Worm (Caenorhabditis elegans) whole organism, L4 larva: ENCODE results near the gene F42A9.17.

Experiments
- D1046.2 ChIP-seq: fragments of 200-800 bp; sonication (Bioruptor generic); IDR thresholded peaks from 2 replicates; pipeline ENCODE4 v1.3.6; 2022; ENCODE audit warnings: missing genetic modification characterization, missing compliant biosample characterization
- F10B5.3 ChIP-seq: sonication (generic microtip); optimal IDR thresholded peaks from 2 replicates; lab custom pipeline; 2016; ENCODE audit warnings: mild to moderate bottlenecking, missing genetic modification characterization, missing compliant biosample characterization
- T26A8.4 ChIP-seq: fragments of 200-800 bp; sonication (Bioruptor generic); IDR thresholded peaks from 2 replicates; pipeline ENCODE4 v1.3.6; 2022; ENCODE audit warnings: missing genetic modification characterization, missing compliant biosample characterization
- Y48G9A.11 ChIP-seq: fragments of 200-800 bp; sonication (Bioruptor generic); IDR thresholded peaks from 2 replicates; pipeline ENCODE4 v1.3.6; 2022; ENCODE audit warnings: missing genetic modification reagents, missing genetic modification characterization, missing compliant biosample characterization
- Y5F2A.4 ChIP-seq: fragments of 200-800 bp; sonication (Bioruptor generic); optimal IDR thresholded peaks from 2 replicates; lab custom pipeline; 2018; ENCODE audit warnings: mild to moderate bottlenecking, missing genetic modification characterization, missing compliant biosample characterization
- ZK337.2 ChIP-seq: fragments of 200-800 bp; sonication (Bioruptor generic); IDR thresholded peaks from 2 replicates; pipeline ENCODE4 v1.3.6; 2022; ENCODE audit warnings: missing genetic modification reagents, missing genetic modification characterization, missing compliant biosample characterization
- ZK546.5 ChIP-seq, 2 experiments: sonication (generic microtip); optimal IDR thresholded peaks; 2 replicates each; lab custom pipeline; 2017; ENCODE audit warnings: missing biosample characterization in 2 of 2, missing genetic modification characterization in 2 of 2
- aha-1 ChIP-seq: fragments of 150-350 bp; peaks from one replicate; lab custom pipeline; 2014; ENCODE audit warnings: missing biosample characterization, missing genetic modification characterization
- ama-1 ChIP-seq: fragments of 150-350 bp; optimal IDR thresholded peaks from 2 replicates; lab custom pipeline; 2014; ENCODE audit warnings: inconsistent platforms, mixed read lengths
- ceh-20 ChIP-seq: fragments of 200-800 bp; sonication (Bioruptor generic); IDR thresholded peaks from 2 replicates; pipeline ENCODE4 v1.3.6; 2022; ENCODE audit warnings: missing genetic modification reagents, missing genetic modification characterization, missing compliant biosample characterization
- ceh-28 ChIP-seq: fragments of 150-350 bp; optimal IDR thresholded peaks from 2 replicates; lab custom pipeline; 2014; ENCODE audit warnings: missing biosample characterization, missing genetic modification reagents, missing genetic modification characterization
- ceh-32 ChIP-seq: sonication (generic microtip); optimal IDR thresholded peaks from 2 replicates; lab custom pipeline; 2016; ENCODE audit warnings: mild to moderate bottlenecking, missing genetic modification characterization, missing compliant biosample characterization; ENCODE audit not compliant: poor library complexity
- ceh-44 ChIP-seq: fragments of 200-800 bp; sonication (Bioruptor generic); IDR thresholded peaks from 2 replicates; pipeline ENCODE4 v1.3.6; 2022; ENCODE audit warnings: missing genetic modification reagents, missing genetic modification characterization, missing compliant biosample characterization
- ceh-62 ChIP-seq: sonication (generic microtip); optimal IDR thresholded peaks from 2 replicates; lab custom pipeline; 2017; ENCODE audit warnings: missing biosample characterization, missing genetic modification characterization
- ceh-82 ChIP-seq: sonication (generic microtip); optimal IDR thresholded peaks from 2 replicates; lab custom pipeline; 2017; ENCODE audit warnings: missing biosample characterization, missing genetic modification characterization
- daf-12 ChIP-seq: fragments of 150-350 bp; optimal IDR thresholded peaks from 2 replicates; lab custom pipeline; 2014; ENCODE audit warnings: missing biosample characterization, missing genetic modification reagents, missing genetic modification characterization
- daf-16 ChIP-seq, 3 experiments: sonication (generic microtip); optimal IDR thresholded peaks; 2 replicates each; lab custom pipeline; 2016 to 2017; ENCODE audit warnings: missing genetic modification characterization in 3 of 3, missing genetic modification reagents in 3 of 3, mild to moderate bottlenecking in 2 of 3, missing compliant biosample characterization in 2 of 3, missing biosample characterization in 1 of 3, moderate library complexity in 1 of 3
- dmd-6 ChIP-seq: fragments of 200-800 bp; sonication (Bioruptor generic); IDR thresholded peaks from 2 replicates; pipeline ENCODE4 v1.3.6; 2022; ENCODE audit warnings: missing genetic modification reagents, missing genetic modification characterization, missing compliant biosample characterization
- dmd-9 ChIP-seq: fragments of 200-800 bp; sonication (Bioruptor generic); IDR thresholded peaks from 2 replicates; pipeline ENCODE4 v1.3.6; 2022; ENCODE audit warnings: missing genetic modification reagents, missing genetic modification characterization, missing compliant biosample characterization
- dve-1 ChIP-seq: sonication (generic microtip); optimal IDR thresholded peaks from 2 replicates; lab custom pipeline; 2017; ENCODE audit warnings: antibody characterized with exemption, mild to moderate bottlenecking, missing genetic modification characterization, missing compliant biosample characterization; ENCODE audit not compliant: insufficient read depth
- gei-8 ChIP-seq: fragments of 200-800 bp; sonication (Bioruptor generic); optimal IDR thresholded peaks from 2 replicates; lab custom pipeline; 2018; ENCODE audit warnings: mild to moderate bottlenecking, missing genetic modification characterization, missing compliant biosample characterization
- hlh-11 ChIP-seq: fragments of 200-800 bp; sonication (Bioruptor generic); optimal IDR thresholded peaks from 2 replicates; lab custom pipeline; 2018; ENCODE audit warnings: mild to moderate bottlenecking, missing genetic modification characterization, missing compliant biosample characterization
- hmg-1.1 ChIP-seq: fragments of 200-800 bp; sonication (Bioruptor generic); IDR thresholded peaks from 2 replicates; pipeline ENCODE4 v1.3.6; 2022; ENCODE audit warnings: missing genetic modification reagents, missing genetic modification characterization, missing compliant biosample characterization
- jun-1 ChIP-seq: fragments of 150-350 bp; optimal IDR thresholded peaks from 2 replicates; lab custom pipeline; 2014; ENCODE audit warnings: missing biosample characterization, missing genetic modification reagents, missing genetic modification characterization
- lim-7 ChIP-seq: fragments of 200-800 bp; sonication (Bioruptor generic); IDR thresholded peaks from 2 replicates; pipeline ENCODE4 v1.3.6; 2022; ENCODE audit warnings: missing genetic modification characterization, missing compliant biosample characterization
- lin-1 ChIP-seq: fragments of 200-800 bp; sonication (Bioruptor generic); IDR thresholded peaks from 2 replicates; pipeline ENCODE4 v1.3.6; 2022; ENCODE audit warnings: missing genetic modification reagents, missing genetic modification characterization, missing compliant biosample characterization
- lin-13 ChIP-seq: fragments of 150-350 bp; optimal IDR thresholded peaks from 2 replicates; lab custom pipeline; 2014; ENCODE audit warnings: missing biosample characterization, missing genetic modification reagents, missing genetic modification characterization
- lir-3 ChIP-seq: sonication (generic microtip); optimal IDR thresholded peaks from 2 replicates; lab custom pipeline; 2016; ENCODE audit warnings: mild to moderate bottlenecking, missing genetic modification characterization, missing compliant biosample characterization
- mdl-1 ChIP-seq, 2 experiments: fragments of 150-350 bp in 1 of 2; sonication (generic microtip) in 1 of 2; optimal IDR thresholded peaks; 2 replicates each; lab custom pipeline; 2014 to 2017; ENCODE audit warnings: missing biosample characterization in 2 of 2, missing genetic modification characterization in 2 of 2
- mxl-3 ChIP-seq: fragments of 200-800 bp; sonication (Bioruptor generic); optimal IDR thresholded peaks from 2 replicates; lab custom pipeline; 2018; ENCODE audit warnings: mild to moderate bottlenecking, missing genetic modification characterization, missing compliant biosample characterization
- nhr-10 ChIP-seq: fragments of 150-350 bp; optimal IDR thresholded peaks from 2 replicates; lab custom pipeline; 2014; ENCODE audit warnings: missing biosample characterization, missing genetic modification characterization
- nhr-102 ChIP-seq: sonication (generic microtip); optimal IDR thresholded peaks from 2 replicates; lab custom pipeline; 2016; ENCODE audit warnings: mild to moderate bottlenecking, missing genetic modification characterization, moderate library complexity, missing compliant biosample characterization
- nhr-237 ChIP-seq: sonication (generic microtip); optimal IDR thresholded peaks from 2 replicates; lab custom pipeline; 2017; ENCODE audit warnings: missing biosample characterization, missing genetic modification characterization
- nhr-28 ChIP-seq: fragments of 150-350 bp; optimal IDR thresholded peaks from 2 replicates; lab custom pipeline; 2014; ENCODE audit warnings: missing biosample characterization, missing genetic modification characterization
- nhr-41 ChIP-seq: fragments of 200-800 bp; sonication (Bioruptor generic); IDR thresholded peaks from 2 replicates; pipeline ENCODE4 v1.3.6; 2022; ENCODE audit warnings: missing genetic modification reagents, missing genetic modification characterization, missing compliant biosample characterization
- nhr-76 ChIP-seq: fragments of 150-350 bp; optimal IDR thresholded peaks from 2 replicates; lab custom pipeline; 2014; ENCODE audit warnings: missing biosample characterization, missing genetic modification characterization
- nhr-77 ChIP-seq: fragments of 150-350 bp; optimal IDR thresholded peaks from 2 replicates; lab custom pipeline; 2014; ENCODE audit warnings: missing biosample characterization, missing genetic modification characterization
- pha-4 ChIP-seq, 2 experiments: fragments of 150-350 bp in 1 of 2; fragments of 200-800 bp in 1 of 2; sonication (Bioruptor generic) in 1 of 2; IDR thresholded peaks in 1 of 2; optimal IDR thresholded peaks in 1 of 2; 2 replicates each; pipeline versions ENCODE4 v1.3.6 to Lab custom; 2014 to 2022; ENCODE audit warnings: missing genetic modification characterization in 2 of 2, missing genetic modification reagents in 2 of 2, missing biosample characterization in 1 of 2, missing compliant biosample characterization in 1 of 2
- php-3 ChIP-seq: fragments of 200-800 bp; sonication (Bioruptor generic); IDR thresholded peaks from 2 replicates; pipeline ENCODE4 v1.3.6; 2022; ENCODE audit warnings: missing genetic modification reagents, missing genetic modification characterization, missing compliant biosample characterization
- pqm-1 ChIP-seq: sonication (generic microtip); optimal IDR thresholded peaks from 2 replicates; lab custom pipeline; 2017; ENCODE audit warnings: missing biosample characterization, missing genetic modification characterization
- skn-1 ChIP-seq: fragments of 150-350 bp; optimal IDR thresholded peaks from 2 replicates; lab custom pipeline; 2014; ENCODE audit warnings: missing biosample characterization, missing genetic modification characterization
- spr-1 ChIP-seq: sonication (generic microtip); optimal IDR thresholded peaks from 2 replicates; lab custom pipeline; 2016; ENCODE audit warnings: mild to moderate bottlenecking, missing genetic modification characterization, missing compliant biosample characterization
- unc-39 ChIP-seq: sonication (generic microtip); optimal IDR thresholded peaks from 2 replicates; lab custom pipeline; 2017; ENCODE audit warnings: missing biosample characterization, missing genetic modification characterization
- unc-62 ChIP-seq, 3 experiments: fragments of 150-350 bp in 1 of 3; sonication (generic microtip); optimal IDR thresholded peaks in 2 of 3; peaks in 1 of 3; 1 replicate in 1 of 3; 2 replicates in 2 of 3; lab custom pipeline; 2014 to 2017; ENCODE audit warnings: missing biosample characterization in 3 of 3, missing genetic modification characterization in 3 of 3, missing genetic modification reagents in 3 of 3, missing genotype in 1 of 3
- ztf-11 ChIP-seq: fragments of 150-350 bp; optimal IDR thresholded peaks from 2 replicates; lab custom pipeline; 2014; ENCODE audit warnings: missing biosample characterization, missing genetic modification characterization

The F42A9.17 gene

ce11 chrIV:8611886-8612542, at the start of gene F42A9.17, which contains the start of gene cyp-33E2:
Gene F42A9.17 (minus strand): TSS chrIV:8611936.
Gene cyp-33E2 (plus strand): TSS chrIV:8612334.
- TF ChIP-seq unc-39 (tag; lab: Kevin White, UChicago) (no peak), php-3 (GFP tag; lab: Robert Waterston, UW) (peak; percentile 65; the same call in 1 of the 2 replicates), daf-16 (GFP tag; optimal IDR thresholded peaks at IDR 0.05; lab: Kevin White, UChicago) (no peak), daf-16 (tag; optimal IDR thresholded peaks at IDR 0.05; lab: Kevin White, UChicago) (peak; percentile 88), lim-7 (no peak), pha-4 (GFP tag; IDR thresholded peaks at IDR 0.05; lab: Robert Waterston, UW) (no peak), pha-4 (tag; optimal IDR thresholded peaks at IDR 0.05; lab: Kevin White, UChicago) (peak; percentile 12), gei-8 (GFP tag; lab: Kevin White, UChicago) (no peak), nhr-28 (tag; lab: Kevin White, UChicago) (peak; percentile 88), pqm-1 (tag; lab: Kevin White, UChicago) (peak; percentile 90), lin-13 (GFP tag; lab: Kevin White, UChicago) (no peak), nhr-77 (tag; lab: Kevin White, UChicago) (peak; percentile 44), unc-62 (GFP tag; optimal IDR thresholded peaks at IDR 0.05 in 1 of 2; lab: Kevin White, UChicago) (no peak), unc-62 (tag; optimal IDR thresholded peaks at IDR 0.05; lab: Kevin White, UChicago) (no peak), hlh-11 (tag; lab: Kevin White, UChicago) (no peak), lir-3 (tag; lab: Kevin White, UChicago) (no peak), dve-1 (tag; lab: Kevin White, UChicago) (peak; percentile 61), mdl-1 (tag; optimal IDR thresholded peaks at IDR 0.05; lab: Kevin White, UChicago) (no peak)
- TF ChIP-seq, all 104 proteins: peak for 7

- no peak for TF ChIP-seq D1046.2 (GFP tag; lab: Robert Waterston, UW)
- TF ChIP-seq hmg-1.1 (GFP tag; lab: Robert Waterston, UW), result no peak
- TF ChIP-seq nhr-237, result no peak
- no peak for TF ChIP-seq ZK546.5 (tag; optimal IDR thresholded peaks at IDR 0.05; lab: Kevin White, UChicago)
- no peak for TF ChIP-seq dmd-9 (GFP tag; lab: Robert Waterston, UW)
- TF ChIP-seq T26A8.4 (GFP tag; lab: Robert Waterston, UW), result no peak
- no peak for TF ChIP-seq unc-62 (GFP tag; optimal IDR thresholded peaks at IDR 0.05 in 1 of 2; lab: Kevin White, UChicago)
- TF ChIP-seq unc-62 (tag; optimal IDR thresholded peaks at IDR 0.05; lab: Kevin White, UChicago), result no peak
- no peak for TF ChIP-seq spr-1 (tag; lab: Kevin White, UChicago)
- no peak for TF ChIP-seq pha-4 (GFP tag; IDR thresholded peaks at IDR 0.05; lab: Robert Waterston, UW)
- no peak for TF ChIP-seq pha-4 (tag; optimal IDR thresholded peaks at IDR 0.05; lab: Kevin White, UChicago)
- no peak for TF ChIP-seq ceh-28 (tag; lab: Kevin White, UChicago)
- TF ChIP-seq nhr-28 (tag; lab: Kevin White, UChicago), result no peak
- no peak for TF ChIP-seq gei-8 (GFP tag; lab: Kevin White, UChicago)
- TF ChIP-seq lin-1 (GFP tag; lab: Robert Waterston, UW), result no peak
- no peak for TF ChIP-seq Y5F2A.4 (GFP tag; lab: Kevin White, UChicago)
- no peak for TF ChIP-seq ceh-82
- no peak for TF ChIP-seq Y48G9A.11 (GFP tag; lab: Robert Waterston, UW)
- no peak for TF ChIP-seq dmd-6
- TF ChIP-seq ceh-62 (tag; lab: Kevin White, UChicago), result no peak
- no peak for TF ChIP-seq mxl-3 (GFP tag; lab: Kevin White, UChicago)
- TF ChIP-seq F10B5.3 (tag; lab: Kevin White, UChicago), result no peak
These were observed 46.4 kb upstream of the F42A9.17 start, which contains the start of gene C49C8.6 for ce11 chrIV:8658122-8658521. Gene C49C8.6 (minus strand): TSS chrIV:8658222.

- TF ChIP-seq nhr-10 (tag; lab: Kevin White, UChicago) (no peak), skn-1 (tag; lab: Kevin White, UChicago) (no peak), jun-1 (tag; lab: Kevin White, UChicago) (no peak), aha-1 (tag; lab: Kevin White, UChicago) (peak; percentile 60), ztf-11 (tag; lab: Kevin White, UChicago) (no peak), ceh-82 (no peak), php-3 (GFP tag; lab: Robert Waterston, UW) (peak; percentile 72), ceh-44 (GFP tag; lab: Robert Waterston, UW) (no peak), lin-13 (GFP tag; lab: Kevin White, UChicago) (no peak), daf-12 (no peak), nhr-102 (tag; lab: Kevin White, UChicago) (no peak), lin-1 (GFP tag; lab: Robert Waterston, UW) (no peak), ama-1 (lab: Kevin White, UChicago) (no peak), nhr-41 (GFP tag; lab: Robert Waterston, UW) (no peak), ceh-20 (GFP tag; lab: Robert Waterston, UW) (peak; percentile 34; the same call in 1 of the 2 replicates), ZK337.2 (GFP tag; lab: Robert Waterston, UW) (no peak), nhr-76 (tag; lab: Kevin White, UChicago) (no peak), lir-3 (tag; lab: Kevin White, UChicago) (no peak), ceh-32 (tag; lab: Kevin White, UChicago) (no peak)
These were observed 42.4 kb upstream of the F42A9.17 start, which contains the start of gene C49C8.1 for ce11 chrIV:8654115-8654628. Gene C49C8.1 (plus strand): TSS chrIV:8654578.
